Worm (Caenorhabditis elegans): ENCODE results near the gene srx-87.

srx-87 gene

DNA sequence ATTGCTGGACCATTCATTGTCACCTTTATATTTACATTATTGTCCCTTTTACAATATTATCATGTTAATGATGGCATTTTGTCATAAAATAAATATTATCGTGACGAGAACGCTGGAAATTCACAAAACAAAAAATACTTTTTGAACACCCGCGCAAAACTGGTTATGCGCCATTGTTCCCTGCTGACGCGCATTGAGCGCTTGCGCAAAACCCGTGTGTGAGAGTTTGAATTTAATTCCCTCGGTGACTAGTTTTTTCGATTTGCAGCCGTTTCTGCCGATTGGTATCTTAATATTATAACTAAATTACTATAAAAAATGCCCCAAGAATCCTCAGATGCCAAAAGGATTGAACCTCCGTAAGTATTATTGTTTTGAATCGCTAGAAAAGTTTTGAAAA lies 43.2 kb upstream of the srx-87 start, which contains the start of gene pafo-1:
TSS of gene pafo-1 (plus strand) at position 256 of the 400 bp plus-strand sequence.
- peak; percentile 28 for TF ChIP-seq unc-120 (tag; optimal IDR thresholded peaks at IDR 0.05; ENCODE audit: poor library complexity, severe bottlenecking)
- peak; percentile 74 for TF ChIP-seq nhr-237 (tag; optimal IDR thresholded peaks at IDR 0.05)
- no peak for TF ChIP-seq ces-1 (GFP tag; optimal IDR thresholded peaks at IDR 0.05)
- TF ChIP-seq ceh-39 (tag; optimal IDR thresholded peaks at IDR 0.05), result peak; percentile 20
- TF ChIP-seq mab-5 (tag; optimal IDR thresholded peaks at IDR 0.05), result no peak
- peak; percentile 44 for TF ChIP-seq ceh-43 (GFP tag; optimal IDR thresholded peaks at IDR 0.05)
- peak; percentile 49 for TF ChIP-seq drap-1 (GFP tag; optimal IDR thresholded peaks at IDR 0.05)
- TF ChIP-seq ceh-83 (GFP tag; optimal IDR thresholded peaks at IDR 0.05), result peak; percentile 19
- no peak for TF ChIP-seq nhr-12 (tag; optimal IDR thresholded peaks at IDR 0.05)
- TF ChIP-seq elt-3 (tag; optimal IDR thresholded peaks at IDR 0.05), result no peak
- TF ChIP-seq flh-1 (GFP tag; optimal IDR thresholded peaks at IDR 0.05), result no peak
- TF ChIP-seq cnd-1 (tag; optimal IDR thresholded peaks at IDR 0.05), result peak; percentile 47
- TF ChIP-seq elt-1 (tag; optimal IDR thresholded peaks at IDR 0.05; ENCODE audit: borderline replicate concordance, insufficient read depth), result no peak
- TF ChIP-seq pha-4 (tag; optimal IDR thresholded peaks at IDR 0.05), result peak; percentile 70
- TF ChIP-seq lsy-2 (tag; optimal IDR thresholded peaks at IDR 0.05), result peak; percentile 75
- TF ChIP-seq ham-2 (GFP tag; optimal IDR thresholded peaks at IDR 0.05), result no peak
- TF ChIP-seq sem-2 (GFP tag; optimal IDR thresholded peaks at IDR 0.05), result peak; percentile 32
- TF ChIP-seq unc-62 (GFP tag; optimal IDR thresholded peaks at IDR 0.05), result no peak
- no peak for TF ChIP-seq ztf-11 (tag; optimal IDR thresholded peaks at IDR 0.05)
- no peak for TF ChIP-seq nhr-28 (tag; optimal IDR thresholded peaks at IDR 0.05)
- peak; percentile 57 for TF ChIP-seq hlh-1 (tag; optimal IDR thresholded peaks at IDR 0.05)
- no peak for TF ChIP-seq nhr-2 (tag; optimal IDR thresholded peaks at IDR 0.05)
- TF ChIP-seq lin-13 (tag; optimal IDR thresholded peaks at IDR 0.05), result peak; percentile 87
- no peak for TF ChIP-seq blmp-1 (tag; optimal IDR thresholded peaks at IDR 0.05)
- TF ChIP-seq nhr-76 (tag; optimal IDR thresholded peaks at IDR 0.05), result no peak
- TF ChIP-seq tbx-8 (GFP tag; optimal IDR thresholded peaks at IDR 0.05), result peak; percentile 43
- TF ChIP-seq snpc-4 (tag; optimal IDR thresholded peaks at IDR 0.05), result no peak
- TF ChIP-seq M03D4.4 (tag; optimal IDR thresholded peaks at IDR 0.05), result peak; percentile 76
- TF ChIP-seq unc-39 (tag; optimal IDR thresholded peaks at IDR 0.05), result no peak
- no peak for TF ChIP-seq lin-32 (GFP tag; optimal IDR thresholded peaks at IDR 0.05)
- no peak for TF ChIP-seq mls-2 (tag; optimal IDR thresholded peaks at IDR 0.05)
- no peak for TF ChIP-seq bed-3 (GFP tag; optimal IDR thresholded peaks at IDR 0.05)
- TF ChIP-seq zip-8 (tag; optimal IDR thresholded peaks at IDR 0.05), result no peak
- TF ChIP-seq sptf-1 (tag; optimal IDR thresholded peaks at IDR 0.05), result no peak
- TF ChIP-seq mep-1 (tag; optimal IDR thresholded peaks at IDR 0.05), result peak; percentile 80

DNA sequence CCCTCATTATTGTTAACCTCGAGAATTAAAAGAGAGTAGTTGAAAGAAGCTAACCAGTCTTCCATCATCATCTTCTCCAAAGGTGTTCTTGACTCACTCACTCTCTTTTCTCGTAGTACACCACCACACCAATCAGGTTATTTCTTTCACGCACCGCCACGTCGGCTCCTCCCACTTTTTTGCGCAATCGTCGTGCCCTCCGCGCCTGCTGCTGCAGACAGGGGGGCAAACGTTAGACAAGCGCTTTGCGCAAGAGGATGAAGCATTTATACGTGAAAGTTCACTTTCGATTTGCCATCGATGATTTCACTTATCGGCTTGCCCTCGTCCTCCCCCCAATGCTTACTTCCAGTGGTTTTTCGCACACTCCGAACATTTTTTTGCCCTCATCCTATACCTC lies 39.3 kb upstream of the srx-87 start:
- peak; percentile 44 for TF ChIP-seq ham-2 (GFP tag; optimal IDR thresholded peaks at IDR 0.05)
- no peak for TF ChIP-seq nhr-28 (tag; optimal IDR thresholded peaks at IDR 0.05)
- no peak for TF ChIP-seq ztf-11 (tag; optimal IDR thresholded peaks at IDR 0.05)
- TF ChIP-seq blmp-1 (tag; optimal IDR thresholded peaks at IDR 0.05), result peak; percentile 70
- no peak for TF ChIP-seq pha-4 (tag; optimal IDR thresholded peaks at IDR 0.05)
- no peak for TF ChIP-seq nhr-12 (tag; optimal IDR thresholded peaks at IDR 0.05)
- TF ChIP-seq M03D4.4 (tag; optimal IDR thresholded peaks at IDR 0.05), result no peak
- TF ChIP-seq unc-62 (GFP tag; optimal IDR thresholded peaks at IDR 0.05), result no peak
- TF ChIP-seq sptf-1 (tag; optimal IDR thresholded peaks at IDR 0.05), result peak; percentile 28
- TF ChIP-seq mab-5 (tag; optimal IDR thresholded peaks at IDR 0.05), result no peak
- no peak for TF ChIP-seq mep-1 (tag; optimal IDR thresholded peaks at IDR 0.05)

DNA sequence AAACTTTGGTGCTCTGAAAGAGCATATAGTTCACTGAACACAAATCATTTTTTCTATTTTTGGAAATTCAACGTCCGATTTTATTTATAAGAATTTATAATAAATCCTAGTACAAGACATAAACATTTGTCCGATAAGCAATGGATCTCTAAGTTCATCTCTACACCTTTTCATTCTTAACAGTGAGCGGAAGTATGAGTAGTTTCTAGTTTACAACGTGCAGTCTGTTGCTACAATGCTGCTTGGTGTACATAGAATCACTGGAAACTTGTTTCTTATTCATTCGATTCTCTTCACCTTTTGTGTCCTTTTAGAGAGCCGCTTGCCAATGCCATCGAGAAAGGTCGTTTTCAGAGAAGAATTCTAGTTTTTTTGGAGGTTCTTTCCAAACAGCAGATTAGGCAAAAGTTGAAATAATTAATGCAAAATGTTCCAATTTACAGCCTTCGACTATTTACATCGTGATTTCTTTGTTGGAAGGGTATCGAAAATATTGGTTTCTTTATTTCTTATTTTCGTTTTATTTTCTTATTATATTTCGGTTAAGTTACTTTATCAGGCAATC lies 37.7 kb upstream of the srx-87 start:
- no peak for TF ChIP-seq lin-32 (GFP tag; optimal IDR thresholded peaks at IDR 0.05)
- no peak for TF ChIP-seq ham-2 (GFP tag; optimal IDR thresholded peaks at IDR 0.05)
- TF ChIP-seq nhr-76 (tag; optimal IDR thresholded peaks at IDR 0.05), result no peak
- no peak for TF ChIP-seq unc-62 (GFP tag; optimal IDR thresholded peaks at IDR 0.05)
- TF ChIP-seq drap-1 (GFP tag; optimal IDR thresholded peaks at IDR 0.05), result no peak
- no peak for TF ChIP-seq nhr-237 (tag; optimal IDR thresholded peaks at IDR 0.05)
- no peak for TF ChIP-seq sem-2 (GFP tag; optimal IDR thresholded peaks at IDR 0.05)
- TF ChIP-seq nhr-2 (tag; optimal IDR thresholded peaks at IDR 0.05), result no peak
- no peak for TF ChIP-seq ztf-11 (tag; optimal IDR thresholded peaks at IDR 0.05)
- no peak for TF ChIP-seq mls-2 (tag; optimal IDR thresholded peaks at IDR 0.05)
- no peak for TF ChIP-seq elt-1 (tag; optimal IDR thresholded peaks at IDR 0.05; ENCODE audit: borderline replicate concordance, insufficient read depth)
- no peak for TF ChIP-seq unc-120 (tag; optimal IDR thresholded peaks at IDR 0.05; ENCODE audit: poor library complexity, severe bottlenecking)
- no peak for TF ChIP-seq ces-1 (GFP tag; optimal IDR thresholded peaks at IDR 0.05)
- TF ChIP-seq M03D4.4 (tag; optimal IDR thresholded peaks at IDR 0.05), result no peak
- no peak for TF ChIP-seq ceh-39 (tag; optimal IDR thresholded peaks at IDR 0.05)
- no peak for TF ChIP-seq snpc-4 (tag; optimal IDR thresholded peaks at IDR 0.05)
- TF ChIP-seq ceh-83 (GFP tag; optimal IDR thresholded peaks at IDR 0.05), result no peak
- TF ChIP-seq nhr-28 (tag; optimal IDR thresholded peaks at IDR 0.05), result no peak
- TF ChIP-seq flh-1 (GFP tag; optimal IDR thresholded peaks at IDR 0.05), result no peak
